Worm (Caenorhabditis elegans): ENCODE data around the gene klc-1.

DNA sequence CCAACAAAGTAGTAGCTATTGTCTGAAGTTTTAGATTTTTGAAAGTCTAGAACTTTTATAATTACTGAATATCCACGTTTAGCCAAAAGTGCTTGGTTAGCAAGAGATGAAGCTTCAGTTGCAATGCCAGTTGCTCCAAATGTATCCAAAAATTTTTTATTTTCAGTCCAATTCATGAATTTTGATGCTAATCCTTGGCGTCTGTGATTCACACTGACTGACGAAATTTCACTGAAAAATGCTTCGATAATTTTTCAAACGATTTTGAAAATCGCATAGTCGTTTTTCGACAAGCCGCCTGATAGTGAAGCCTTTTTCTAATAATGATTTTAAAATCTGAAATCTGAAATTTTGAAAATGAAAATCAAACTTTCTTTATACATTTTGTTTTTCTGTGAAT lies 10.5 kb downstream of the klc-1 start:
- TF ChIP-seq hlh-11 (tag; optimal IDR thresholded peaks at IDR 0.05) (no peak), nhr-11 (tag; optimal IDR thresholded peaks at IDR 0.05) (no peak), php-3 (GFP tag; IDR thresholded peaks at IDR 0.05) (no peak), pha-4 (GFP tag; IDR thresholded peaks at IDR 0.05) (no peak), pha-4 (tag; optimal IDR thresholded peaks at IDR 0.05) (no peak), zag-1 (tag; optimal IDR thresholded peaks at IDR 0.05) (no peak), fos-1 (tag; optimal IDR thresholded peaks at IDR 0.05) (no peak), unc-39 (tag; optimal IDR thresholded peaks at IDR 0.05) (no peak), snpc-4 (tag; optimal IDR thresholded peaks at IDR 0.05) (no peak), jun-1 (tag; optimal IDR thresholded peaks at IDR 0.05) (no peak), ceh-32 (tag; optimal IDR thresholded peaks at IDR 0.05; ENCODE audit: poor library complexity) (no peak), lin-39 (tag; optimal IDR thresholded peaks at IDR 0.05) (no peak), ztf-11 (tag; optimal IDR thresholded peaks at IDR 0.05) (no peak), mdl-1 (tag; optimal IDR thresholded peaks at IDR 0.05) (no peak), nhr-237 (tag; optimal IDR thresholded peaks at IDR 0.05) (no peak)
